Worm (Caenorhabditis elegans): ENCODE measurements around the gene ced-7.
A peak's percentile ranks its signal among the peaks of the same experiment; 100 is the strongest.

ce11 chrIII:9585314-9585713, 5.4 kb upstream of the ced-7 start:
- TF ChIP-seq unc-39 (tag; optimal IDR thresholded peaks at IDR 0.05) (no peak), skn-1 (tag; optimal IDR thresholded peaks at IDR 0.05) (no peak), snpc-4 (tag; optimal IDR thresholded peaks at IDR 0.05) (no peak), nhr-11 (tag; optimal IDR thresholded peaks at IDR 0.05) (no peak), mdl-1 (tag; optimal IDR thresholded peaks at IDR 0.05) (no peak), crh-2 (tag; optimal IDR thresholded peaks at IDR 0.05) (no peak), lsy-2 (tag; optimal IDR thresholded peaks at IDR 0.05) (peak; percentile 8 to 40), blmp-1 (tag; optimal IDR thresholded peaks at IDR 0.05; ENCODE audit: insufficient read depth) (no peak), ama-1 (optimal IDR thresholded peaks at IDR 0.05) (no peak)

All from whole organism, L2 larva.